Worm (Caenorhabditis elegans) whole organism, L2 larva: ENCODE data around the gene sma-4.

Source experiments
- C34F6.9 ChIP-seq: fragments of 150-350 bp; optimal IDR thresholded peaks from 2 replicates; lab custom pipeline; 2014; ENCODE audit warnings: missing biosample characterization, missing genetic modification characterization
- F13H6.1 ChIP-seq: sonication (generic microtip); optimal IDR thresholded peaks from 2 replicates; lab custom pipeline; 2016; ENCODE audit warnings: missing genetic modification characterization, missing compliant biosample characterization
- R02D3.7 ChIP-seq: fragments of 150-350 bp; optimal IDR thresholded peaks from 2 replicates; lab custom pipeline; 2014; ENCODE audit warnings: missing biosample characterization, missing genetic modification characterization
- Y55F3AM.14 ChIP-seq: fragments of 200-800 bp; sonication (Bioruptor generic); optimal IDR thresholded peaks from 2 replicates; lab custom pipeline; 2018; ENCODE audit warnings: mild to moderate bottlenecking, missing genetic modification characterization, missing compliant biosample characterization
- ZK546.5 ChIP-seq: sonication (generic microtip); optimal IDR thresholded peaks from 2 replicates; lab custom pipeline; 2017; ENCODE audit warnings: missing biosample characterization, missing genetic modification characterization
- alr-1 ChIP-seq: fragments of 150-350 bp; optimal IDR thresholded peaks from 2 replicates; lab custom pipeline; 2014; ENCODE audit warnings: missing biosample characterization, missing genetic modification characterization
- aly-2 ChIP-seq: fragments of 150-350 bp; optimal IDR thresholded peaks from 2 replicates; lab custom pipeline; 2014; ENCODE audit warnings: missing biosample characterization, missing genetic modification characterization
- ama-1 ChIP-seq: fragments of 150-350 bp; optimal IDR thresholded peaks from 2 replicates; lab custom pipeline; 2018; ENCODE audit warnings: inconsistent platforms
- blmp-1 ChIP-seq: sonication (generic microtip); optimal IDR thresholded peaks from 2 replicates; lab custom pipeline; 2017; ENCODE audit warnings: missing genetic modification characterization, mild to moderate bottlenecking, missing compliant biosample characterization, antibody characterized with exemption, moderate library complexity; ENCODE audit not compliant: insufficient read depth
- ceh-16 ChIP-seq: fragments of 150-350 bp; optimal IDR thresholded peaks from 2 replicates; lab custom pipeline; 2014; ENCODE audit warnings: missing biosample characterization, missing genetic modification characterization
- ceh-82 ChIP-seq: fragments of 150-350 bp; optimal IDR thresholded peaks from 2 replicates; lab custom pipeline; 2014; ENCODE audit warnings: missing biosample characterization, missing genetic modification characterization
- crh-2 ChIP-seq: sonication (generic microtip); optimal IDR thresholded peaks from 2 replicates; lab custom pipeline; 2017; ENCODE audit warnings: missing biosample characterization, missing genetic modification characterization
- dmd-4 ChIP-seq: sonication (generic microtip); optimal IDR thresholded peaks from 2 replicates; lab custom pipeline; 2017; ENCODE audit warnings: missing biosample characterization, missing genetic modification characterization
- egl-27 ChIP-seq: sonication (generic microtip); optimal IDR thresholded peaks from 3 replicates; lab custom pipeline; 2017; ENCODE audit warnings: missing biosample characterization, missing genetic modification reagents, missing genetic modification characterization
- elt-1 ChIP-seq: fragments of 150-350 bp; optimal IDR thresholded peaks from 2 replicates; lab custom pipeline; 2014; ENCODE audit warnings: missing biosample characterization, missing genetic modification characterization
- elt-3 ChIP-seq: sonication (generic microtip); optimal IDR thresholded peaks from 2 replicates; lab custom pipeline; 2017; ENCODE audit warnings: missing biosample characterization, missing genetic modification characterization
- fos-1 ChIP-seq: fragments of 150-350 bp; optimal IDR thresholded peaks from 2 replicates; lab custom pipeline; 2014; ENCODE audit warnings: missing biosample characterization, missing genetic modification characterization
- gmeb-1 ChIP-seq: fragments of 150-350 bp; optimal IDR thresholded peaks from 2 replicates; lab custom pipeline; 2014; ENCODE audit warnings: missing biosample characterization, missing genetic modification characterization
- lin-11 ChIP-seq: fragments of 150-350 bp; sonication (generic microtip); optimal IDR thresholded peaks from 2 replicates; lab custom pipeline; 2014; ENCODE audit warnings: missing biosample characterization, missing genetic modification characterization, inconsistent platforms, mixed read lengths
- lin-13 ChIP-seq: fragments of 150-350 bp; optimal IDR thresholded peaks from 2 replicates; lab custom pipeline; 2014; ENCODE audit warnings: missing biosample characterization, missing genetic modification reagents, missing genetic modification characterization
- lsy-2 ChIP-seq, 2 experiments: fragments of 150-350 bp in 1 of 2; sonication (generic microtip) in 1 of 2; optimal IDR thresholded peaks; 2 replicates each; lab custom pipeline; 2014 to 2017; ENCODE audit warnings: missing biosample characterization in 2 of 2, missing genetic modification characterization in 2 of 2
- mab-5 ChIP-seq: fragments of 150-350 bp; optimal IDR thresholded peaks from 2 replicates; lab custom pipeline; 2014; ENCODE audit warnings: missing biosample characterization, missing genetic modification characterization
- mbf-1 ChIP-seq: sonication (generic microtip); optimal IDR thresholded peaks from 2 replicates; lab custom pipeline; 2017; ENCODE audit warnings: missing biosample characterization, missing genetic modification characterization
- mdl-1 ChIP-seq, 2 experiments: fragments of 150-350 bp in 1 of 2; sonication (generic microtip) in 1 of 2; optimal IDR thresholded peaks; 2 replicates each; lab custom pipeline; 2017; ENCODE audit warnings: missing biosample characterization in 2 of 2, missing genetic modification characterization in 2 of 2
- nhr-11 ChIP-seq: fragments of 150-350 bp; optimal IDR thresholded peaks from 2 replicates; lab custom pipeline; 2014; ENCODE audit warnings: missing biosample characterization, missing genetic modification characterization
- nhr-129 ChIP-seq: fragments of 150-350 bp; optimal IDR thresholded peaks from 2 replicates; lab custom pipeline; 2014; ENCODE audit warnings: missing biosample characterization, missing genetic modification characterization
- nhr-21 ChIP-seq: fragments of 150-350 bp; optimal IDR thresholded peaks from 2 replicates; lab custom pipeline; 2014; ENCODE audit warnings: missing biosample characterization, missing genetic modification characterization
- nhr-23 ChIP-seq: fragments of 150-350 bp; optimal IDR thresholded peaks from 2 replicates; lab custom pipeline; 2014; ENCODE audit warnings: missing biosample characterization, missing genetic modification reagents, missing genetic modification characterization
- nhr-237 ChIP-seq: fragments of 150-350 bp; optimal IDR thresholded peaks from 2 replicates; lab custom pipeline; 2014; ENCODE audit warnings: missing biosample characterization, missing genetic modification characterization
- nhr-25 ChIP-seq: fragments of 150-350 bp; sonication (generic microtip); optimal IDR thresholded peaks from 3 replicates; lab custom pipeline; 2014; ENCODE audit warnings: missing biosample characterization, missing genetic modification characterization
- nhr-6 ChIP-seq: fragments of 150-350 bp; optimal IDR thresholded peaks from 2 replicates; lab custom pipeline; 2014; ENCODE audit warnings: missing biosample characterization, missing genetic modification characterization
- skn-1 ChIP-seq: sonication (generic microtip); optimal IDR thresholded peaks from 2 replicates; lab custom pipeline; 2017; ENCODE audit warnings: missing biosample characterization, missing genetic modification characterization
- sma-3 ChIP-seq: sonication (generic microtip); optimal IDR thresholded peaks from 2 replicates; lab custom pipeline; 2016; ENCODE audit warnings: missing genetic modification reagents, missing genetic modification characterization, missing compliant biosample characterization
- sma-9 ChIP-seq, 2 experiments: fragments of 150-350 bp in 1 of 2; sonication (generic microtip) in 1 of 2; optimal IDR thresholded peaks; 2 replicates each; lab custom pipeline; 2014 to 2016; ENCODE audit warnings: missing genetic modification characterization in 2 of 2, mild to moderate bottlenecking in 1 of 2, missing biosample characterization in 1 of 2, missing compliant biosample characterization in 1 of 2, missing genetic modification reagents in 1 of 2, moderate library complexity in 1 of 2
- snpc-4 ChIP-seq: fragments of 150-350 bp; optimal IDR thresholded peaks from 2 replicates; lab custom pipeline; 2014; ENCODE audit warnings: missing biosample characterization, missing genetic modification characterization
- unc-39 ChIP-seq: fragments of 150-350 bp; optimal IDR thresholded peaks from 2 replicates; lab custom pipeline; 2014; ENCODE audit warnings: missing biosample characterization, missing genetic modification characterization
- unc-55 ChIP-seq: fragments of 150-350 bp; sonication (generic microtip); optimal IDR thresholded peaks from 3 replicates; lab custom pipeline; 2014; ENCODE audit warnings: missing biosample characterization, missing genetic modification reagents, missing genetic modification characterization
- unc-62 ChIP-seq: fragments of 150-350 bp; optimal IDR thresholded peaks from 2 replicates; lab custom pipeline; 2014; ENCODE audit warnings: missing biosample characterization, missing genetic modification reagents, missing genetic modification characterization
- zag-1 ChIP-seq: fragments of 150-350 bp; optimal IDR thresholded peaks from 2 replicates; lab custom pipeline; 2014; ENCODE audit warnings: missing biosample characterization, missing genetic modification characterization
- ztf-1 ChIP-seq: fragments of 200-800 bp; sonication (Bioruptor generic); conservative IDR thresholded peaks from 2 replicates; pipeline ENCODE4 v1.3.6; 2022; ENCODE audit warnings: missing genetic modification characterization, missing compliant biosample characterization
- ztf-11 ChIP-seq: sonication (generic microtip); optimal IDR thresholded peaks from 2 replicates; lab custom pipeline; 2017; ENCODE audit warnings: missing biosample characterization, missing genetic modification characterization
- ztf-4 ChIP-seq: fragments of 150-350 bp; optimal IDR thresholded peaks from 2 replicates; lab custom pipeline; 2014; ENCODE audit warnings: missing biosample characterization, missing genetic modification characterization

The sma-4 gene

DNA sequence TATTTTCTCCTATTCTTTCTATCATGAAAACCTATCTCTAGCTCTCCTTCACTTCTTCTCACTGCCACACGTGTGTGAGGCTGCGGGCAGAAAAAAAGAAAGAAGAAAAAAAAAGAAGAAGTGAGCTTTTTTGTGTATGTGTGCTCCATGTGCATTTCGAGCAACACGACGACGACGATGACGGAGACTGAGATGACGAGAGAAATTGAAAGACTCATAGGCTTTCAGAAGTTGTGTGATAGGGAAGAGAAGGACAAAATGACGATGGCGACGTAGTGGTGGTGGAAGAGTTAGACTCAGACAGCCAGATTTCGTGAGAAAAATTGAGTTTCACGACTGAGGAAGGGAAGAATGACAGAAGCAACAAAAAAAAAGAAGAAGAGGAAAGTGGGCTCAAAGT is 29.5 kb downstream of the sma-4 start (continued):
- no peak for TF ChIP-seq nhr-23
- TF ChIP-seq unc-39: no peak
- TF ChIP-seq crh-2 (tag; lab: Kevin White, UChicago): peak; percentile 82
- peak; percentile 72 for TF ChIP-seq sma-9 (GFP tag; optimal IDR thresholded peaks at IDR 0.05; lab: Kevin White, UChicago)
- no peak for TF ChIP-seq sma-9 (tag; optimal IDR thresholded peaks at IDR 0.05; lab: Kevin White, UChicago)
- peak; percentile 94 for TF ChIP-seq unc-55 (GFP tag; lab: Kevin White, UChicago)
- peak; percentile 89 to 95 for TF ChIP-seq mdl-1 (tag; optimal IDR thresholded peaks at IDR 0.05; lab: Kevin White, UChicago)
- no peak for TF ChIP-seq aly-2 (tag; lab: Kevin White, UChicago)
- TF ChIP-seq ama-1 (lab: Kevin White, UChicago): no peak
- peak; percentile 41 for TF ChIP-seq nhr-6
- peak; percentile 71 for TF ChIP-seq Y55F3AM.14 (GFP tag; lab: Kevin White, UChicago)

DNA sequence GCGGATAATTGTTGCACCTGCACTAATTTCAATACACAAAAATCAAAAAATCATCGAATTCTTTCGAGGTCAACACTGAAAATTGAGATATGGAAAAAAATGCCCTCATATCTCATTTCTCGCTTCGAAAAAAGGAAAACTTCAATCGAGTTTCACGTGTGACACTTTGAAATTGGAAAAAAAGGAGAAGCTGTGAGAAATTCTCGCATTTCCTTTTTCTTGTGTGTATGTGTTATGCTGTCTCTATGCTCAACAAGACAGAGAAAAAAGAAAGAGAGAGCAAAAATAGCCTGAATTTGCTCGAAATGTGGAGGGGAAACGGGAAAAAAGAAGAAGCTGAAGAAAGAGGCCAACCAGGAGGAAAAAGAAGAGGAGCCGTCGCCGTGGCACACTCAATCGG is 30.4 kb downstream of the sma-4 start:
- TF ChIP-seq sma-9 (GFP tag; optimal IDR thresholded peaks at IDR 0.05; lab: Kevin White, UChicago) (peak; percentile 3), sma-9 (tag; optimal IDR thresholded peaks at IDR 0.05; lab: Kevin White, UChicago) (no peak), fos-1 (tag; lab: Kevin White, UChicago) (no peak), skn-1 (tag; lab: Kevin White, UChicago) (no peak), crh-2 (tag; lab: Kevin White, UChicago) (peak; percentile 7), egl-27 (tag; lab: Kevin White, UChicago) (no peak), lin-11 (tag; lab: Kevin White, UChicago) (no peak), nhr-21 (tag; lab: Kevin White, UChicago) (no peak), unc-55 (GFP tag; lab: Kevin White, UChicago) (peak; percentile 30), C34F6.9 (peak; percentile 49)

DNA sequence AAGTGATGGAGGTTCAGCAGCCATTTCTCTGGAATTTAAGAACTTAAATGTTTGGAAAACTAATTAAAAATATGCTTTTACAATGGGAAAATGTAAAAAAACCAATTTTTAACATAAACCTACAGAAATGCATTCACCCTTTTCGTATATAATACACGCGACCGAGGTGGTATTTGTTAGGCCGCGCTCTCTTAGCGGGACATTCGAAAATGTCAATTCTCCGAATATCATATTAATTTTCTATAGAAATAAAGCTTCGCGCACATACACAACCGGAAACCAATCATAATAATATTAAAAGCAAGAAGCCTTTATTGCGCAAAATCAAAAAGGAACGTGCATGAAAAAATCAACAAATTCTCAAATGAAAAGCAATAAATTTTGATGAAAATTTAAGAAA is 37.2 kb downstream of the sma-4 start, which contains the start of gene ddx-23:
Gene ddx-23 (minus strand): TSS at position 30 of the 400 bp plus-strand sequence.
- TF ChIP-seq C34F6.9 (peak; percentile 14), ama-1 (lab: Kevin White, UChicago) (peak; percentile 53), gmeb-1 (tag; lab: Kevin White, UChicago) (peak; percentile 63), Y55F3AM.14 (GFP tag; lab: Kevin White, UChicago) (no peak), lsy-2 (tag; optimal IDR thresholded peaks at IDR 0.05; lab: Kevin White, UChicago) (peak in 1 of 2 experiments; percentile 57), lin-13 (GFP tag; lab: Kevin White, UChicago) (peak; percentile 8), nhr-11 (tag; lab: Kevin White, UChicago) (no peak), sma-3 (GFP tag; lab: Kevin White, UChicago) (peak; percentile 49), ztf-4 (tag; lab: Kevin White, UChicago) (peak; percentile 81), unc-55 (GFP tag; lab: Kevin White, UChicago) (peak; percentile 4)

DNA sequence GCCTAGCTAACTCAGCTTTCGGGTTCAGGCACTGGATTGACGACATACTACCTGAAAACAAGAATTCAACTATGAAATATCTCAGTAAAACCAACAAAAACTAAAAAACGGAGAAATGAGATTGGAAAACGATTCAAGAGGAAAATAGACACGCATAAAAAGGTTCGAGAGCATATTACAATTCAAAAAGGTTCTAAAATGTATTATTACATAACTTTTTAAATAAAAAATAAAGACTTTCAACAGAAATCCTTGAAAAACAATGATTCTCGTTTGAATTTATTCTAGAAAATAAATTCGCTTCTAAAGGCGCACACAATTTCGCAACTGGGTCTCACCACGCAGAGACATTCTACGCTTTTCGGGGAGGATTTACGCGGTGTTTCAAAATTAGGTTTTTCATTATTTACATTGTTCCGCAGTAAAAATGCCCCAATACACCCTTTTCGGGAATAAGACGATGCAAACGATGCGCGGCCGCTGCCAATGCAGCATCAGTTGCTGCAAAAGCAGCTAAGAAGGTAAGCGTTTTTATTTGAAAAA is 39.7 kb downstream of the sma-4 start, which contains the start of the genes cct-6 and alh-9:
Gene cct-6 (minus strand): TSS at position 51 of the 543 bp plus-strand sequence.
Gene alh-9 (plus strand): TSS at position 382 of the 543 bp plus-strand sequence.
- TF ChIP-seq sma-3 (GFP tag; lab: Kevin White, UChicago) (peak; percentile 80), zag-1 (tag; lab: Kevin White, UChicago) (no peak), ceh-82 (tag; lab: Kevin White, UChicago) (peak; percentile 20), mbf-1 (tag; lab: Kevin White, UChicago) (no peak), nhr-21 (tag; lab: Kevin White, UChicago) (peak; percentile 54), snpc-4 (tag; lab: Kevin White, UChicago) (peak; percentile 37), lin-13 (GFP tag; lab: Kevin White, UChicago) (peak; percentile 88), lsy-2 (tag; optimal IDR thresholded peaks at IDR 0.05; lab: Kevin White, UChicago) (peak; percentile 61 to 92), F13H6.1 (tag; lab: Kevin White, UChicago) (peak; percentile 69), dmd-4 (no peak), elt-1 (tag; lab: Kevin White, UChicago) (no peak), mab-5 (tag; lab: Kevin White, UChicago) (peak; percentile 46), nhr-6 (peak; percentile 5), C34F6.9 (peak; percentile 92), gmeb-1 (tag; lab: Kevin White, UChicago) (peak; percentile 93), ztf-1 (GFP tag; lab: Robert Waterston, UW) (no peak), unc-39 (no peak), aly-2 (tag; lab: Kevin White, UChicago) (no peak), mdl-1 (tag; optimal IDR thresholded peaks at IDR 0.05; lab: Kevin White, UChicago) (no peak), nhr-25 (tag; lab: Kevin White, UChicago) (peak; percentile 84), skn-1 (tag; lab: Kevin White, UChicago) (no peak), nhr-11 (tag; lab: Kevin White, UChicago) (no peak), Y55F3AM.14 (GFP tag; lab: Kevin White, UChicago) (no peak), blmp-1 (tag; lab: Kevin White, UChicago) (no peak), R02D3.7 (tag; lab: Kevin White, UChicago) (peak; percentile 70), ztf-4 (tag; lab: Kevin White, UChicago) (peak; percentile 19), elt-3 (no peak), fos-1 (tag; lab: Kevin White, UChicago) (peak; percentile 56), nhr-237 (tag; lab: Kevin White, UChicago) (no peak), ceh-16 (no peak), ZK546.5 (tag; lab: Kevin White, UChicago) (peak; percentile 1), nhr-23 (no peak), alr-1 (tag; lab: Kevin White, UChicago) (no peak), nhr-129 (tag; lab: Kevin White, UChicago) (peak; percentile 88), ztf-11 (tag; lab: Kevin White, UChicago) (no peak), crh-2 (tag; lab: Kevin White, UChicago) (peak; percentile 89), unc-62 (no peak)
